In genomic region chr3L:12269867-12270266, dm6 we compare ENCODE assay signal across 1 fruit fly cellular context.
A peak's percentile ranks its signal among the peaks of the same experiment; 100 is the strongest.
TF ChIP-seq lines count a peak whose summit lies in the region.

No protein-coding gene starts in this region.

TF ChIP-seq in whole organism, embryonic, 481 proteins besides CTCF, POLR2A, EP300 and RAD21 (continued from another document):
- TF ChIP-seq bab2 (GFP tag; optimal IDR thresholded peaks at IDR 0.05; lab: Kevin White, UChicago) (no peak), ci (GFP tag; IDR thresholded peaks at IDR 0.05; lab: Robert Waterston, UW) (no peak), CG11695 (GFP tag; IDR thresholded peaks at IDR 0.05; lab: Robert Waterston, UW) (no peak), Hand (GFP tag; optimal IDR thresholded peaks at IDR 0.05; lab: Kevin White, UChicago) (peak; percentile 27), CG2120 (GFP tag; optimal IDR thresholded peaks at IDR 0.05; lab: Kevin White, UChicago) (peak; percentile 54), Hmr (GFP tag; optimal IDR thresholded peaks at IDR 0.05; lab: Kevin White, UChicago) (peak; percentile 52), Nf-YC (tag; optimal IDR thresholded peaks at IDR 0.05; lab: Kevin White, UChicago) (peak; percentile 37), inv (GFP tag; IDR thresholded peaks at IDR 0.05; lab: Robert Waterston, UW; ENCODE audit: partially characterized antibody) (no peak), HmgZ (tag; optimal IDR thresholded peaks at IDR 0.05; lab: Kevin White, UChicago) (peak; percentile 15), CG9817 (tag; optimal IDR thresholded peaks at IDR 0.05; lab: Kevin White, UChicago) (peak; percentile 26), luna (GFP tag; optimal IDR thresholded peaks at IDR 0.05; lab: Kevin White, UChicago) (no peak), sd (tag; optimal IDR thresholded peaks at IDR 0.05; lab: Kevin White, UChicago) (peak; percentile 3), CG13775 (GFP tag; optimal IDR thresholded peaks at IDR 0.05; lab: Kevin White, UChicago) (peak; percentile 3), Sox102F (GFP tag; optimal IDR thresholded peaks at IDR 0.05; lab: Kevin White, UChicago) (peak; percentile 13), phol (tag; optimal IDR thresholded peaks at IDR 0.05; lab: Kevin White, UChicago) (peak; percentile 26), mirr (GFP tag; optimal IDR thresholded peaks at IDR 0.05; lab: Kevin White, UChicago) (no peak), CG17361 (GFP tag; IDR thresholded peaks at IDR 0.05; lab: Robert Waterston, UW) (peak; percentile 43; the same call in 1 of the 3 replicates)
